Worm (Caenorhabditis elegans) whole organism, young adult: ENCODE data around the gene ZK1086.2.

ENCODE experiments used
- C17E4.6 ChIP-seq: fragments of 200-800 bp; sonication (Bioruptor generic); IDR thresholded peaks from 2 replicates; pipeline ENCODE4 v1.3.6; 2022; ENCODE audit warnings: missing genetic modification reagents, missing genetic modification characterization, missing compliant biosample characterization
- F52B5.7 ChIP-seq: sonication (generic microtip); optimal IDR thresholded peaks from 2 replicates; lab custom pipeline; 2016; ENCODE audit warnings: mild to moderate bottlenecking, missing genetic modification characterization, missing compliant biosample characterization
- F55B11.4 ChIP-seq: sonication (generic microtip); optimal IDR thresholded peaks from 2 replicates; lab custom pipeline; 2016; ENCODE audit warnings: missing compliant biosample characterization, missing genetic modification characterization, borderline replicate concordance; ENCODE audit not compliant: insufficient read depth
- K12H6.12 ChIP-seq: fragments of 200-800 bp; sonication (Bioruptor generic); optimal IDR thresholded peaks from 2 replicates; lab custom pipeline; 2018; ENCODE audit warnings: mild to moderate bottlenecking, missing genetic modification characterization, missing compliant biosample characterization
- Y56A3A.18 ChIP-seq: fragments of 200-800 bp; sonication (Bioruptor generic); IDR thresholded peaks from 2 replicates; pipeline ENCODE4 v1.3.6; 2022; ENCODE audit warnings: missing genetic modification reagents, missing genetic modification characterization, missing compliant biosample characterization
- Y79H2A.3 ChIP-seq: fragments of 200-800 bp; sonication (Bioruptor generic); conservative IDR thresholded peaks from 2 replicates; pipeline ENCODE4 v1.3.6; 2022; ENCODE audit warnings: missing genetic modification reagents, missing genetic modification characterization, missing compliant biosample characterization
- aptf-2 ChIP-seq: fragments of 200-800 bp; sonication (Bioruptor generic); conservative IDR thresholded peaks from 2 replicates; pipeline ENCODE4 v1.3.6; 2022; ENCODE audit warnings: missing genetic modification reagents, missing genetic modification characterization, missing compliant biosample characterization
- aptf-3 ChIP-seq: fragments of 200-800 bp; sonication (Bioruptor generic); IDR thresholded peaks from 2 replicates; pipeline ENCODE4 v1.3.6; 2022; ENCODE audit warnings: missing genetic modification characterization, missing compliant biosample characterization
- attf-3 ChIP-seq: fragments of 200-800 bp; sonication (Bioruptor generic); conservative IDR thresholded peaks from 2 replicates; pipeline ENCODE4 v1.3.6; 2022; ENCODE audit warnings: missing genetic modification reagents, missing genetic modification characterization, missing compliant biosample characterization
- attf-6 ChIP-seq: fragments of 200-800 bp; sonication (Bioruptor generic); IDR thresholded peaks from 2 replicates; pipeline ENCODE4 v1.3.6; 2022; ENCODE audit warnings: missing genetic modification reagents, missing genetic modification characterization, missing compliant biosample characterization
- ceh-100 ChIP-seq: fragments of 200-800 bp; sonication (Bioruptor generic); IDR thresholded peaks from 2 replicates; pipeline ENCODE4 v1.3.6; 2022; ENCODE audit warnings: missing genetic modification reagents, missing genetic modification characterization, missing compliant biosample characterization
- ceh-27 ChIP-seq: fragments of 200-800 bp; sonication (Bioruptor generic); optimal IDR thresholded peaks from 2 replicates; lab custom pipeline; 2018; ENCODE audit warnings: mild to moderate bottlenecking, missing genetic modification characterization, moderate library complexity, missing compliant biosample characterization
- ceh-79 ChIP-seq: sonication (generic microtip); optimal IDR thresholded peaks from 2 replicates; lab custom pipeline; 2017; ENCODE audit warnings: mild to moderate bottlenecking, missing genetic modification characterization, missing compliant biosample characterization
- chd-7 ChIP-seq: sonication (generic microtip); optimal IDR thresholded peaks from 2 replicates; lab custom pipeline; 2016; ENCODE audit warnings: mild to moderate bottlenecking, missing genetic modification characterization, moderate library complexity, missing compliant biosample characterization
- die-1 ChIP-seq: sonication (generic microtip); optimal IDR thresholded peaks from 2 replicates; lab custom pipeline; 2016; ENCODE audit warnings: missing genotype, mild to moderate bottlenecking, missing genetic modification characterization, missing compliant biosample characterization
- egl-18 ChIP-seq: fragments of 200-800 bp; sonication (Bioruptor generic); IDR thresholded peaks from 2 replicates; pipeline ENCODE4 v1.3.6; 2022; ENCODE audit warnings: missing genetic modification reagents, missing genetic modification characterization, missing compliant biosample characterization
- egl-44 ChIP-seq: fragments of 200-800 bp; sonication (Bioruptor generic); IDR thresholded peaks from 2 replicates; pipeline ENCODE4 v1.3.6; 2022; ENCODE audit warnings: missing genetic modification reagents, missing genetic modification characterization, missing compliant biosample characterization
- gei-17 ChIP-seq: fragments of 200-800 bp; sonication (Bioruptor generic); optimal IDR thresholded peaks from 2 replicates; lab custom pipeline; 2018; ENCODE audit warnings: mild to moderate bottlenecking, missing genetic modification characterization, missing compliant biosample characterization
- him-1 ChIP-seq: sonication (generic microtip); optimal IDR thresholded peaks from 2 replicates; lab custom pipeline; 2016; ENCODE audit warnings: missing genotype, missing genetic modification reagents, missing genetic modification characterization, missing compliant biosample characterization
- lin-54 ChIP-seq: fragments of 200-800 bp; sonication (Bioruptor generic); optimal IDR thresholded peaks from 2 replicates; lab custom pipeline; 2018; ENCODE audit warnings: mild to moderate bottlenecking, missing genetic modification characterization, missing compliant biosample characterization
- madf-3 ChIP-seq: fragments of 200-800 bp; sonication (Bioruptor generic); IDR thresholded peaks from 2 replicates; pipeline ENCODE4 v1.3.6; 2022; ENCODE audit warnings: missing genetic modification reagents, missing genetic modification characterization, missing compliant biosample characterization
- madf-6 ChIP-seq: fragments of 200-800 bp; sonication (Bioruptor generic); IDR thresholded peaks from 2 replicates; pipeline ENCODE4 v1.3.6; 2022; ENCODE audit warnings: missing genetic modification reagents, missing genetic modification characterization, missing compliant biosample characterization
- mel-28 ChIP-seq: sonication (generic microtip); optimal IDR thresholded peaks from 2 replicates; lab custom pipeline; 2016; ENCODE audit warnings: borderline replicate concordance, mild to moderate bottlenecking, missing genetic modification characterization, missing compliant biosample characterization
- mxl-1 ChIP-seq: sonication (generic microtip); optimal IDR thresholded peaks from 2 replicates; lab custom pipeline; 2016; ENCODE audit warnings: missing genetic modification characterization, missing compliant biosample characterization
- nfya-1 ChIP-seq: sonication (generic microtip); optimal IDR thresholded peaks from 2 replicates; lab custom pipeline; 2017; ENCODE audit warnings: antibody characterized with exemption, missing compliant biosample characterization, missing genetic modification characterization, borderline replicate concordance; ENCODE audit not compliant: insufficient read depth
- rcor-1 ChIP-seq: fragments of 200-800 bp; sonication (Bioruptor generic); IDR thresholded peaks from 2 replicates; pipeline ENCODE4 v1.3.6; 2022; ENCODE audit warnings: missing genetic modification reagents, missing genetic modification characterization, missing compliant biosample characterization
- repo-1 ChIP-seq: sonication (generic microtip); optimal IDR thresholded peaks from 2 replicates; lab custom pipeline; 2017; ENCODE audit warnings: mild to moderate bottlenecking, missing genetic modification characterization, missing compliant biosample characterization
- tlf-1 ChIP-seq: fragments of 200-800 bp; sonication (Bioruptor generic); optimal IDR thresholded peaks from 2 replicates; lab custom pipeline; 2018; ENCODE audit warnings: mild to moderate bottlenecking, missing genetic modification characterization, missing compliant biosample characterization
- ztf-22 ChIP-seq: fragments of 200-800 bp; sonication (Bioruptor generic); optimal IDR thresholded peaks from 2 replicates; lab custom pipeline; 2018; ENCODE audit warnings: mild to moderate bottlenecking, missing genetic modification characterization, moderate library complexity, missing compliant biosample characterization
- ztf-3 ChIP-seq: fragments of 200-800 bp; sonication (Bioruptor generic); optimal IDR thresholded peaks from 2 replicates; lab custom pipeline; 2018; ENCODE audit warnings: mild to moderate bottlenecking, missing genetic modification characterization, missing compliant biosample characterization

The ZK1086.2 gene

DNA sequence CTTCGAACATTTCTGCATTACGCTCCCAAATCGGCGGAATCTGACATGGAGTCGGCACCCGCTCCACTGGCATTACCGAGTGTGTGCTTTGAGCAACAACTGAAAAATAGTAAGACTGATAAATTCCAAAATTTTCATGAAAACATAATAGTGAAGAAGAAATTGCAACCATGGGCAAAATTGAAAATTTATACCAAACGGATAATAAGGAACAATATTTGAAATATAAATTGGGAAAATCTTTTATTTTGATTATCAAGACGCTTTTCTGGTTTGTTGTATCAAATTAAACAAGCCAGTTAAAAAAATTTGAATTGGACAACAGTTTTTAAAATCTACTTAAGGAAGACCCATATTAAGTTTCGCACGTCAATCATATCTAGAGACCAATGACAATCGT lies at the start of gene ZK1086.2:
TSS of gene ZK1086.2 (minus strand) at position 101 of the 400 bp plus-strand sequence.
- TF ChIP-seq K12H6.12 (tag; lab: Kevin White, UChicago) (no peak), aptf-2 (GFP tag; lab: Robert Waterston, UW) (no peak), madf-6 (GFP tag; lab: Robert Waterston, UW) (no peak), Y79H2A.3 (GFP tag; lab: Robert Waterston, UW) (no peak), him-1 (no peak), egl-44 (GFP tag; lab: Robert Waterston, UW) (no peak), aptf-3 (GFP tag; lab: Robert Waterston, UW) (no peak), attf-6 (GFP tag; lab: Robert Waterston, UW) (no peak), chd-7 (tag; lab: Kevin White, UChicago) (no peak)

DNA sequence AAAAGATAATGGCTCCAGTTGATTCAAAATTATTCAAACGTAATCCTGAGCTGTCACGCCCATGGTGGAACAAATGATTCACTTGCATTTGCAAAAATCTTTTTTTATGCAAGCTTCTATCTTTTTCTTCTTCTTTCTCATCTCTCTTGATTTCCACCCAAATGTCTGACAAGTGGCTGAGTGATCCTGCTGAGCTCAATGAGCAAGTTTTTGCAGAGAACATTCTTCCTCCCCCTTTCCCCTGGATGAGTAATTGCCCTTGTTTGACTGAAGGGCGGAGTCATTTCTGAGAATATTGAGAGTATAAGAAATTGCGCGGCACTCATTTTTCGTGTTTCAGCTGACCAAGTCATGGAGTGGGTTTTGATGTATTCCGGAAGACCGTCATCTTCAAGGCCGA lies 47.9 kb upstream of the ZK1086.2 start, which contains the start of gene M03B6.1:
TSS of gene M03B6.1 (plus strand) at position 334 of the 400 bp plus-strand sequence.
- TF ChIP-seq die-1 (tag; lab: Kevin White, UChicago) = no peak
- no peak for TF ChIP-seq chd-7 (tag; lab: Kevin White, UChicago)

DNA sequence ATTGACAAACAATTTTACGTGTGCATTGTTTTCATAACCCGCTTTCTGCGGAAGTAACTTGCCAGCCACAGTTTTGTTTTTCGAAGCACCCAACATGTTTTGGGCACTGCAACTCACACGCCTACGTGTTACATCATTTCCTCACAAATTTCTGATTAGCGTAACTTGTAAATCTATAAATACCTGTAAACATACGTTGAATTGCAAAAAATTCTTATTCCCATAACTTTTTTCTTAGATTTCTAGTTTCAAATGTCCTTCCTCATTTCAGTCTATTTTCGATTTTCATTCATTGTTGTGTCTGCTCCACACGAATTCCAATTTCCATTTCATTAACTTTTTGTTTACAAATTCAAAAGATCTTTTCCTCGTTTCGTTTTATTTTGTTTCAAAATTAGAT lies 46.9 kb upstream of the ZK1086.2 start:
- TF ChIP-seq F52B5.7 (tag; lab: Kevin White, UChicago) = no peak
- no peak for TF ChIP-seq mxl-1 (tag; lab: Kevin White, UChicago)
- TF ChIP-seq aptf-2 (GFP tag; lab: Robert Waterston, UW) = no peak
- no peak for TF ChIP-seq egl-18
- TF ChIP-seq ceh-100 (GFP tag; lab: Robert Waterston, UW) = no peak
- TF ChIP-seq ceh-27 (GFP tag; lab: Kevin White, UChicago) = no peak
- TF ChIP-seq rcor-1 = no peak
- no peak for TF ChIP-seq C17E4.6 (GFP tag; lab: Robert Waterston, UW)
- TF ChIP-seq F55B11.4 (tag; lab: Kevin White, UChicago) = no peak
- TF ChIP-seq nfya-1 (tag; lab: Kevin White, UChicago) = no peak
- no peak for TF ChIP-seq attf-3
- TF ChIP-seq ztf-3 = no peak
- TF ChIP-seq ceh-79 (tag; lab: Kevin White, UChicago) = no peak
- TF ChIP-seq egl-44 (GFP tag; lab: Robert Waterston, UW) = no peak
- TF ChIP-seq repo-1 (tag; lab: Kevin White, UChicago) = no peak
- no peak for TF ChIP-seq madf-3 (GFP tag; lab: Robert Waterston, UW)

- no peak for TF ChIP-seq attf-3
- TF ChIP-seq mel-28 (tag; lab: Kevin White, UChicago) = no peak
- TF ChIP-seq Y56A3A.18 (GFP tag; lab: Robert Waterston, UW) = no peak
- no peak for TF ChIP-seq gei-17 (GFP tag; lab: Kevin White, UChicago)
- TF ChIP-seq, all 124 proteins: peak for 0
These were observed 44.6 kb upstream of the ZK1086.2 start for ce11 chrX:13838019-13838418.

- TF ChIP-seq lin-54 (GFP tag; lab: Kevin White, UChicago) = no peak
- TF ChIP-seq ceh-27 (GFP tag; lab: Kevin White, UChicago) = no peak
- TF ChIP-seq ztf-22 (GFP tag; lab: Kevin White, UChicago) = no peak
- TF ChIP-seq tlf-1 (GFP tag; lab: Kevin White, UChicago) = no peak
- TF ChIP-seq, all 124 proteins: peak for 0
These were observed 40.7 kb upstream of the ZK1086.2 start, which contains the start of gene F19D8.2 for ce11 chrX:13834127-13834526. TSS of gene F19D8.2 (plus strand) at chrX:13834427.
